Worm (Caenorhabditis elegans) whole organism, L4/young adult: ENCODE results near the gene ZC250.5.

Experiments
- W03F9.2 ChIP-seq: fragments of 150-350 bp; optimal IDR thresholded peaks from 2 replicates; lab custom pipeline; 2014; ENCODE audit warnings: missing biosample characterization, missing genetic modification characterization
- dao-5 ChIP-seq: sonication (generic microtip); optimal IDR thresholded peaks from 2 replicates; lab custom pipeline; 2016; ENCODE audit warnings: missing genotype, missing genetic modification characterization, moderate library complexity, missing compliant biosample characterization
- him-1 ChIP-seq: sonication (generic microtip); optimal IDR thresholded peaks from 2 replicates; lab custom pipeline; 2016; ENCODE audit warnings: missing genotype, missing genetic modification reagents, missing genetic modification characterization, missing compliant biosample characterization

Gene ZC250.5

ce11 chrV:5780713-5781360, 24.7 kb upstream of the ZC250.5 start, which contains the start of gene F44E7.5:
Gene F44E7.5 (minus strand): TSS chrV:5780922.
- TF ChIP-seq W03F9.2 (tag; lab: Kevin White, UChicago), result peak; percentile 50
- TF ChIP-seq him-1 (tag; lab: Kevin White, UChicago), result no peak

DNA sequence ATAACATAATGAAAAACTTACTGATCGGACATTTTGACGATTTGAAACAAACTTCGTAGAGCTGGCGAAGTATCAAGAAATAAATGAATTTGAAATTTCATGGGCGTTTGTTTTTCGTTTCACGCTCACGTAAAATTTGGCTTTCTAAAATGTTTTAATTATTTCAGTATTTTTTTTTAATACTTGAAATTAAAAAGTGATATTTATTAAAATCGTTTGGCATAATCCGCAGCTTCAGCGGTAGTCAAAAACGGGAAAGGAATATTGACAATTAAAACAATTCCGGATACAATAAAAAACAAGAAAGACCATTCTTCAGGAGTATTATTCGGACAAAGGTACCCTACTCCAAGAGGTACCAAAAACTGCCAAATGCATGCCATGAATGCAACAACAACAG, 22.9 kb upstream of the ZC250.5 start, which contains the start of gene fbxa-183:
Gene fbxa-183, minus strand, starts transcription at position 101 of the 400 bp plus-strand sequence.
- TF ChIP-seq W03F9.2 (tag; lab: Kevin White, UChicago) (no peak), dao-5 (tag; lab: Kevin White, UChicago) (no peak), him-1 (tag; lab: Kevin White, UChicago) (no peak)

- no peak for TF ChIP-seq dao-5 (tag; lab: Kevin White, UChicago)
- TF ChIP-seq W03F9.2 (tag; lab: Kevin White, UChicago), result no peak
- no peak for TF ChIP-seq him-1 (tag; lab: Kevin White, UChicago)
These were observed 20.2 kb upstream of the ZC250.5 start, which contains the start of gene F44E7.7 for ce11 chrV:5785372-5785771. Gene F44E7.7 (minus strand): TSS chrV:5785472.

DNA sequence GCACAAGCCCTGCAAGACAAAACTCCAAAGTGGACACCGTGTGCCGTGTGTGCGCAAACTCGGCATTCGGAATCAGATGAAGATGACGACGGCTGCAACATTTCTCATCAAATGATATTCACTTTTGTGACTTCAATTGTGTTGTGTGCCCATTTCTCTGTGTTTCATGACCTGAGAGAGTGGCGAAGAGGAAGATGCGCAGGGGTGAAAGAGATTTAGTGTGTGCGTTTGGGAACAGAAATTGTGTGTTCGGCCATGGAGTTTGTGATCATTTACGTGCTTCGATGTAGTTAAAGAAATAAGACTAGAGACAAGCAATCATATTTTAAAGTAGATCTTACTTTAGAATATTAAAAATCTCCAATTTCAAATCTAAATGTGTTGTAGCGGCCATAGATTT, 16.9 kb upstream of the ZC250.5 start:
- TF ChIP-seq dao-5 (tag; lab: Kevin White, UChicago) (no peak), him-1 (tag; lab: Kevin White, UChicago) (no peak), W03F9.2 (tag; lab: Kevin White, UChicago) (no peak)

ce11 chrV:5790497-5791280, 14.9 kb upstream of the ZC250.5 start, which contains the start of the genes nhr-142 and F44E7.9:
Gene nhr-142 (minus strand): TSS chrV:5790553.
Gene F44E7.9 (plus strand): TSS chrV:5791230.
- TF ChIP-seq W03F9.2 (tag; lab: Kevin White, UChicago) (peak; percentile 90), him-1 (tag; lab: Kevin White, UChicago) (peak; percentile 69), dao-5 (tag; lab: Kevin White, UChicago) (no peak)

- no peak for TF ChIP-seq W03F9.2 (tag; lab: Kevin White, UChicago)
- no peak for TF ChIP-seq dao-5 (tag; lab: Kevin White, UChicago)
- no peak for TF ChIP-seq him-1 (tag; lab: Kevin White, UChicago)
These were observed 13.5 kb upstream of the ZC250.5 start, which contains the start of gene ZC250.2 for ce11 chrV:5792031-5792430. Gene ZC250.2 (plus strand): TSS chrV:5792331.

- no peak for TF ChIP-seq him-1 (tag; lab: Kevin White, UChicago)
- no peak for TF ChIP-seq W03F9.2 (tag; lab: Kevin White, UChicago)
- no peak for TF ChIP-seq dao-5 (tag; lab: Kevin White, UChicago)
These were observed 7.4 kb upstream of the ZC250.5 start, which contains the start of gene nstp-3 for ce11 chrV:5798132-5798531. Gene nstp-3 (minus strand): TSS chrV:5798232.

DNA sequence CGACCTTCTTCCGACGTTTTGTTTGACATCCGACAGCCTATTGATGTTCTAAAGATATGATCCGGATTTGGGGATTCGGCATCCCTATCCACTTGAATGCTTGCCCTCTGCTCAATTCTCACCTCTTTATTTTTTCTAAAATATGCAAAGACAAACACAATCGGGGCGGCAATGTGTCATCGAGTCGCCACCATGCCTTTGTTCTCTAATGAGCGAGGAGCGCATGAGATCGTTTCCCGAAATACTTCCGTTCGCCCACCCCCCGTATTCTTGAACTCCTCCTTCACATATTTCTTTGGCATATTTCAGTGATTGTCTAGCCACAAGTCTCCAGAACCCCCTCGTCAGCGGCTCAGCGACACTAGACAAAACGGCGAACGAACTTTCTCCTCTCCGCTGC, 6.2 kb upstream of the ZC250.5 start, which contains the start of gene cyn-17:
Gene cyn-17, plus strand, starts transcription at position 301 of the 400 bp plus-strand sequence.
- TF ChIP-seq him-1 (tag; lab: Kevin White, UChicago), result no peak
- TF ChIP-seq dao-5 (tag; lab: Kevin White, UChicago), result no peak
- TF ChIP-seq W03F9.2 (tag; lab: Kevin White, UChicago), result no peak

DNA sequence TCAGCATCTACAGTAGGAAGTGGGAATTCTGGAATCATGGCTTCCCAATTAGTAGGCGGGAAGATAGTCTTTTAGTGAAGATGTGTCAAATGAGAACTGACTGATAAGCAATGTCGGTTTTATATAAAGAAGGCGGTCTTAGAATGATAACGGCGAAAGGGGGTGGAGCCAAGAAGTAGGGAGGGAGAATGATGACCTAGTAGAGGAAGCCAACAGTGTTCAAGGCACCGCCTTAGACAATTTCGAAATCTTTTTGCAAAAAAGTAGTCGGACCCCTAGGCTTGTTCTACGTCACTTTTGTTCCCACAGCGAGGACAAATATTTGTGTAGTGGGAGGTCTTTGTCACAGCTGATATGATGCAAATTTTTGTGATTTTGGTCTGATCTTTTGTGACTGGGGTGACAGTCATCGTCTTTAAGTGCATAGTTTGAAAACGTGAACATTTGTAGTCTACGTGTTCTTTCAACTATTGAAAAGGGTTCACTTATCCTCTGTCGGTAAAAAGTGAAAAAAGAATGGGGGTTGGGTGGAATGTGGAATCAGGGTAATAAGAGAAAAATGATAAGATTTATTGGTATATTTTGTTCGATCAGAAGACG, 7.6 kb downstream of the ZC250.5 start, which contains the start of gene ZC250.4:
Gene ZC250.4, minus strand, starts transcription at position 78 of the 600 bp plus-strand sequence.
- TF ChIP-seq dao-5 (tag; lab: Kevin White, UChicago) (no peak), him-1 (tag; lab: Kevin White, UChicago) (no peak), W03F9.2 (tag; lab: Kevin White, UChicago) (no peak)

DNA sequence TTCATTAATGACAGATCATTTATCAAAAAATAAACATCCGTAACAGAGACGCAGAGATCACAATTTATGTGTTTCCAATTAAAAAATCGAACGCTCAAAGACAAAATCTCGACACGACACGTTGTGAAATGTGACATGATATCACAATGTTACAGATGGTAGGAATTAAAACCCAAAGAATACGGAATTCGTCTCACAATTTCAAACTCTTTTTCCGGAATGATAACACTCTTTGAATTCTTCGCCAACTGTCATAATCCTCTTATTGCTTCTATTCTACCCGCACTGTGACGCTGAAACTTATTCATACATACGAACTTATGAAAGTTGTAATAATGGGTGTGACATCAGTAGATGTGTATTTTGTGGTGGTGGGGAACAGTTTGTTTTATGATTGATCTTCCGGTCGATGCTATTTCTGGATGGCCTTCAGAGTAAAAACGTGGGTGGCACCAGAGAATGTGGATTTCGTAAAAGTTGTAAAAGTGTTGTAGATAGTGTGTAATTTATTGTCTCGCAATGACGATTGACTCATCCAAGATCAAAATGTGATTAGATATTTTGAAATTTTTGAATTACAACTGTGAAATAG, 11.0 kb downstream of the ZC250.5 start:
- TF ChIP-seq W03F9.2 (tag; lab: Kevin White, UChicago) (no peak), him-1 (tag; lab: Kevin White, UChicago) (no peak), dao-5 (tag; lab: Kevin White, UChicago) (no peak)

DNA sequence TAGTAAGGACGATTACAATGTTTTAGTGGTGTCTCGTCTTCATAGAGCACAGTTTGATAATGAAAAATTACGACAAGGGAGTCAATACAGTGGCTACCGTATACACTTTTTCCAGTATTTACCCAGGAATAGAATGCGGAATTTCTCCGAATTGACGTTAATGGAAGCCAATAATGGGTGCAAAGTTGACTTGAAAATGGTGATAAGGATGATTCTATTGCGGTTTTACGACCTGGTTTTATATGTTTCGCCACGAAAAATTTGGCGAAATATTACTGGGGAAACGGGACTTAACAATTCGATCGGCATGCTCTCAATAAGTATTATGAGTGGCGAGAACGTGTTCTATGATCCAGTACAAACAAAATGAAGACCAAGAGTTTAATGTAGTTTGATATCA, 14.3 kb downstream of the ZC250.5 start:
- TF ChIP-seq dao-5 (tag; lab: Kevin White, UChicago), result no peak
- TF ChIP-seq W03F9.2 (tag; lab: Kevin White, UChicago), result no peak
- TF ChIP-seq him-1 (tag; lab: Kevin White, UChicago), result no peak

DNA sequence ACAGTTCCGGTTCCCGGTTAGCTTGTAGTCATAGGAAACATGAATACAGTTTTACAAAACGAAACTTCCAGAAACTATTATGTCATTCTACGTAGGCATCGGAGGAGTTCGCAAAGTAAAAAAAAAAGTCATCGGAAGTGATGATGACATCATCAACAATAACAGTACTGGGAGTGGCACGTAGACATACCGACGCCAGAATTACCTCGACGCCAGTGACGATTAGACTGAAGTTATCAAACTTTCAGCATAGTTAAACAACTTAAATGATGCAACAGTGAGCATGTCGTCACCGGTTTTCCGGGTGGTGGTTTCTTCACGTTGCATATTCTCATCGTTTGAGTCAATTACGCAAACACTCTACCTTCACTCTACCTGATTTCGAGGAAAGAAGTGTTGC, 14.8 kb downstream of the ZC250.5 start:
- TF ChIP-seq dao-5 (tag; lab: Kevin White, UChicago) (no peak), W03F9.2 (tag; lab: Kevin White, UChicago) (no peak), him-1 (tag; lab: Kevin White, UChicago) (no peak)
